Fruit fly (Drosophila melanogaster) whole organism, embryonic: ENCODE results near the gene Pex3.
A peak's percentile ranks its signal among the peaks of the same experiment; 100 is the strongest.

Source experiments
- Atf6 ChIP-seq: fragments of 200-800 bp; sonication (Bioruptor generic); IDR thresholded peaks from 2 replicates; pipeline ENCODE4 v1.3.6; 2022; ENCODE audit warnings: missing biosample characterization, missing genetic modification characterization
- CG10147 ChIP-seq: fragments of 200-800 bp; sonication (Bioruptor generic); optimal IDR thresholded peaks from 2 replicates; lab custom pipeline; 2019; ENCODE audit warnings: missing biosample characterization, mild to moderate bottlenecking, missing genetic modification characterization, moderate library complexity
- CG10209 ChIP-seq: fragments of 200-800 bp; sonication (Bioruptor generic); optimal IDR thresholded peaks from 3 replicates; lab custom pipeline; 2017; ENCODE audit warnings: missing biosample characterization, mild to moderate bottlenecking, missing genetic modification characterization, missing genetic modification reagents
- CG10565 ChIP-seq: fragments of 200-800 bp; sonication (Bioruptor generic); optimal IDR thresholded peaks from 3 replicates; lab custom pipeline; 2016; ENCODE audit warnings: missing biosample characterization, mild to moderate bottlenecking, missing genetic modification characterization
- CG10959 ChIP-seq: fragments of 200-800 bp; sonication (Bioruptor generic); IDR thresholded peaks from 2 replicates; pipeline ENCODE4 v1.3.6; 2022; ENCODE audit warnings: missing biosample characterization, missing genetic modification characterization
- CG11695 ChIP-seq: fragments of 200-800 bp; sonication (Bioruptor generic); IDR thresholded peaks from 3 replicates; pipeline ENCODE4 v1.3.6; 2022; ENCODE audit warnings: missing biosample characterization, missing genetic modification characterization
- CG13287 ChIP-seq: fragments of 200-800 bp; sonication (Bioruptor generic); IDR thresholded peaks from 2 replicates; pipeline ENCODE4 v1.3.6; 2022; ENCODE audit warnings: missing biosample characterization, missing genetic modification characterization; ENCODE audit not compliant: partially characterized antibody
- CG14014 ChIP-seq: fragments of 200-800 bp; sonication (Bioruptor generic); IDR thresholded peaks from 2 replicates; pipeline ENCODE4 v1.3.6; 2022; ENCODE audit warnings: missing biosample characterization, missing genetic modification characterization
- CG14860 ChIP-seq: fragments of 200-800 bp; sonication (Bioruptor generic); IDR thresholded peaks from 3 replicates; pipeline ENCODE4 v1.3.6; 2022; ENCODE audit warnings: missing biosample characterization, missing genetic modification characterization; ENCODE audit not compliant: partially characterized antibody
- CG15073 ChIP-seq: fragments of 200-800 bp; sonication (Bioruptor generic); optimal IDR thresholded peaks from 2 replicates; lab custom pipeline; 2016; ENCODE audit warnings: missing biosample characterization, missing genetic modification characterization
- CG15479 ChIP-seq: fragments of 200-800 bp; sonication (Bioruptor generic); optimal IDR thresholded peaks from 3 replicates; lab custom pipeline; 2019; ENCODE audit warnings: missing biosample characterization, mild to moderate bottlenecking, missing genetic modification characterization, moderate library complexity
- CG17328 ChIP-seq: fragments of 200-800 bp; sonication (Bioruptor generic); IDR thresholded peaks from 2 replicates; pipeline ENCODE4 v1.3.6; 2022; ENCODE audit warnings: missing biosample characterization, missing genetic modification characterization
- CG17385 ChIP-seq: fragments of 200-800 bp; sonication (Bioruptor generic); optimal IDR thresholded peaks from 3 replicates; lab custom pipeline; 2018; ENCODE audit warnings: missing biosample characterization, mild to moderate bottlenecking, missing genetic modification characterization
- CG31388 ChIP-seq: fragments of 200-800 bp; sonication (Bioruptor generic); optimal IDR thresholded peaks from 2 replicates; lab custom pipeline; 2016; ENCODE audit warnings: missing biosample characterization, missing genetic modification characterization
- CG33557 ChIP-seq: fragments of 200-800 bp; sonication (Bioruptor generic); optimal IDR thresholded peaks from 2 replicates; lab custom pipeline; 2019; ENCODE audit warnings: missing biosample characterization, mild to moderate bottlenecking, missing genetic modification characterization, moderate library complexity
- CG3407 ChIP-seq: fragments of 200-800 bp; sonication (Bioruptor generic); optimal IDR thresholded peaks from 2 replicates; lab custom pipeline; 2018; ENCODE audit warnings: missing biosample characterization, mild to moderate bottlenecking, missing genetic modification characterization
- CG34224 ChIP-seq: fragments of 200-800 bp; sonication (Bioruptor generic); IDR thresholded peaks from 3 replicates; pipeline ENCODE4 v1.3.6; 2022; ENCODE audit warnings: missing biosample characterization, missing genetic modification characterization; ENCODE audit not compliant: partially characterized antibody
- CG4854 ChIP-seq: fragments of 200-800 bp; sonication (Bioruptor generic); optimal IDR thresholded peaks from 2 replicates; lab custom pipeline; 2016; ENCODE audit warnings: missing biosample characterization, missing genetic modification characterization, inconsistent platforms
- CG6854 ChIP-seq: fragments of 200-800 bp; sonication (Bioruptor generic); optimal IDR thresholded peaks from 3 replicates; lab custom pipeline; 2017; ENCODE audit warnings: missing biosample characterization, mild to moderate bottlenecking, missing genetic modification characterization
- CG7357 ChIP-seq: fragments of 200-800 bp; sonication (Bioruptor generic); IDR thresholded peaks from 3 replicates; pipeline ENCODE4 v1.3.6; 2022; ENCODE audit warnings: missing biosample characterization, missing genetic modification characterization
- CG7786 ChIP-seq: fragments of 200-800 bp; sonication (Bioruptor generic); optimal IDR thresholded peaks from 2 replicates; lab custom pipeline; 2016; ENCODE audit warnings: missing biosample characterization, missing genetic modification characterization
- CG9437 ChIP-seq: fragments of 200-800 bp; sonication (Bioruptor generic); optimal IDR thresholded peaks from 2 replicates; lab custom pipeline; 2018; ENCODE audit warnings: missing biosample characterization, mild to moderate bottlenecking, missing genetic modification characterization
- CG9727 ChIP-seq: fragments of 200-800 bp; sonication (Bioruptor generic); optimal IDR thresholded peaks from 3 replicates; lab custom pipeline; 2017; ENCODE audit warnings: missing biosample characterization, mild to moderate bottlenecking, missing genetic modification characterization
- CG9876 ChIP-seq: fragments of 200-800 bp; sonication (Bioruptor generic); optimal IDR thresholded peaks from 2 replicates; lab custom pipeline; 2016; ENCODE audit warnings: missing biosample characterization, missing genetic modification characterization
- Camta ChIP-seq: fragments of 200-800 bp; sonication (Bioruptor generic); optimal IDR thresholded peaks from 2 replicates; lab custom pipeline; 2016; ENCODE audit warnings: missing biosample characterization, missing genetic modification characterization
- D19B ChIP-seq: fragments of 200-800 bp; sonication (Bioruptor generic); optimal IDR thresholded peaks from 2 replicates; lab custom pipeline; 2017; ENCODE audit warnings: missing biosample characterization, mild to moderate bottlenecking, missing genetic modification characterization
- Dip3 ChIP-seq: fragments of 200-800 bp; sonication (Bioruptor generic); optimal IDR thresholded peaks from 3 replicates; lab custom pipeline; 2016; ENCODE audit warnings: missing biosample characterization, missing genetic modification characterization
- E2f1 ChIP-seq: fragments of 200-800 bp; sonication (Bioruptor generic); IDR thresholded peaks from 2 replicates; pipeline ENCODE4 v1.3.6; 2022; ENCODE audit warnings: missing biosample characterization, missing genetic modification characterization
- HLHmδ ChIP-seq: fragments of 200-800 bp; sonication (Bioruptor generic); optimal IDR thresholded peaks from 2 replicates; lab custom pipeline; 2018; ENCODE audit warnings: missing biosample characterization, mild to moderate bottlenecking, missing genetic modification characterization, moderate library complexity
- Hr51 ChIP-seq, 2 experiments: fragments of 200-800 bp; sonication (Bioruptor generic); optimal IDR thresholded peaks; 2 replicates in 1 of 2; 3 replicates in 1 of 2; lab custom pipeline; 2016 to 2018; ENCODE audit warnings: missing biosample characterization in 2 of 2, missing genetic modification characterization in 2 of 2, mild to moderate bottlenecking in 1 of 2, moderate library complexity in 1 of 2
- Lhr ChIP-seq: fragments of 200-800 bp; sonication (Bioruptor generic); optimal IDR thresholded peaks from 3 replicates; lab custom pipeline; 2017; ENCODE audit warnings: mild to moderate bottlenecking, missing biosample characterization, missing genetic modification reagents, missing genetic modification characterization
- Meics ChIP-seq: fragments of 200-800 bp; sonication (Bioruptor generic); optimal IDR thresholded peaks from 2 replicates; lab custom pipeline; 2017; ENCODE audit warnings: missing biosample characterization, mild to moderate bottlenecking, missing genetic modification characterization
- Neu2 ChIP-seq: fragments of 200-800 bp; sonication (Bioruptor generic); optimal IDR thresholded peaks from 3 replicates; lab custom pipeline; 2016; ENCODE audit warnings: missing biosample characterization, missing genetic modification characterization, borderline replicate concordance
- Sox102F ChIP-seq: fragments of 200-800 bp; sonication (Bioruptor generic); optimal IDR thresholded peaks from 2 replicates; lab custom pipeline; 2018; ENCODE audit warnings: missing biosample characterization, mild to moderate bottlenecking, missing genetic modification characterization, moderate library complexity
- ab ChIP-seq: fragments of 200-800 bp; sonication (Bioruptor generic); optimal IDR thresholded peaks from 2 replicates; lab custom pipeline; 2016; ENCODE audit warnings: missing biosample characterization, missing genetic modification characterization
- br ChIP-seq: fragments of >200 bp; optimal IDR thresholded peaks from 2 replicates; lab custom pipeline; 2017
- cas ChIP-seq: fragments of 200-800 bp; sonication (Bioruptor generic); IDR thresholded peaks from 2 replicates; pipeline ENCODE4 v1.3.6; 2022; ENCODE audit warnings: missing biosample characterization, missing genetic modification characterization
- chinmo ChIP-seq: fragments of 200-800 bp; sonication (Bioruptor generic); IDR thresholded peaks from 4 replicates; pipeline ENCODE4 v1.3.6; 2022; ENCODE audit warnings: missing biosample characterization, missing genetic modification characterization; ENCODE audit not compliant: partially characterized antibody
- fd102C ChIP-seq: fragments of 200-800 bp; sonication (Bioruptor generic); optimal IDR thresholded peaks from 2 replicates; lab custom pipeline; 2018; ENCODE audit warnings: missing biosample characterization, mild to moderate bottlenecking, missing genetic modification characterization, moderate library complexity
- gcm ChIP-seq: fragments of 200-800 bp; sonication (Bioruptor generic); optimal IDR thresholded peaks from 2 replicates; lab custom pipeline; 2019; ENCODE audit warnings: missing biosample characterization, mild to moderate bottlenecking, missing genetic modification characterization, moderate library complexity
- ind ChIP-seq: fragments of 200-800 bp; sonication (Bioruptor generic); optimal IDR thresholded peaks from 3 replicates; lab custom pipeline; 2016; ENCODE audit warnings: missing biosample characterization, missing genetic modification characterization
- kah ChIP-seq: fragments of 200-800 bp; sonication (Bioruptor generic); optimal IDR thresholded peaks from 2 replicates; lab custom pipeline; 2018; ENCODE audit warnings: missing biosample characterization, mild to moderate bottlenecking, missing genetic modification characterization
- lbe ChIP-seq: fragments of 200-800 bp; sonication (Bioruptor generic); optimal IDR thresholded peaks from 2 replicates; lab custom pipeline; 2016; ENCODE audit warnings: missing biosample characterization, mild to moderate bottlenecking, missing genetic modification characterization
- pb ChIP-seq: fragments of 200-800 bp; sonication (Bioruptor generic); optimal IDR thresholded peaks from 3 replicates; lab custom pipeline; 2016; ENCODE audit warnings: missing biosample characterization, missing genetic modification characterization
- pho ChIP-seq: fragments of 200-800 bp; sonication (Bioruptor generic); optimal IDR thresholded peaks from 2 replicates; lab custom pipeline; 2016; ENCODE audit warnings: missing biosample characterization, missing genetic modification characterization
- ranshi ChIP-seq: fragments of 200-800 bp; sonication (Bioruptor generic); IDR thresholded peaks from 2 replicates; pipeline ENCODE4 v1.3.6; 2022; ENCODE audit warnings: missing biosample characterization, missing genetic modification characterization
- sima ChIP-seq: fragments of 200-800 bp; sonication (Bioruptor generic); optimal IDR thresholded peaks from 2 replicates; lab custom pipeline; 2016; ENCODE audit warnings: missing biosample characterization, missing genetic modification characterization
- sr ChIP-seq: fragments of 200-800 bp; sonication (Bioruptor generic); IDR thresholded peaks from 3 replicates; pipeline ENCODE4 v1.3.6; 2022; ENCODE audit warnings: missing biosample characterization, missing genetic modification characterization
- tin ChIP-seq: fragments of 200-800 bp; sonication (Bioruptor generic); optimal IDR thresholded peaks from 3 replicates; lab custom pipeline; 2016; ENCODE audit warnings: missing biosample characterization, missing genetic modification characterization
- trem ChIP-seq: fragments of 200-800 bp; optimal IDR thresholded peaks from 3 replicates; lab custom pipeline; 2019; ENCODE audit warnings: missing biosample characterization, mild to moderate bottlenecking, missing genetic modification characterization, moderate library complexity

Pex3 gene

DNA sequence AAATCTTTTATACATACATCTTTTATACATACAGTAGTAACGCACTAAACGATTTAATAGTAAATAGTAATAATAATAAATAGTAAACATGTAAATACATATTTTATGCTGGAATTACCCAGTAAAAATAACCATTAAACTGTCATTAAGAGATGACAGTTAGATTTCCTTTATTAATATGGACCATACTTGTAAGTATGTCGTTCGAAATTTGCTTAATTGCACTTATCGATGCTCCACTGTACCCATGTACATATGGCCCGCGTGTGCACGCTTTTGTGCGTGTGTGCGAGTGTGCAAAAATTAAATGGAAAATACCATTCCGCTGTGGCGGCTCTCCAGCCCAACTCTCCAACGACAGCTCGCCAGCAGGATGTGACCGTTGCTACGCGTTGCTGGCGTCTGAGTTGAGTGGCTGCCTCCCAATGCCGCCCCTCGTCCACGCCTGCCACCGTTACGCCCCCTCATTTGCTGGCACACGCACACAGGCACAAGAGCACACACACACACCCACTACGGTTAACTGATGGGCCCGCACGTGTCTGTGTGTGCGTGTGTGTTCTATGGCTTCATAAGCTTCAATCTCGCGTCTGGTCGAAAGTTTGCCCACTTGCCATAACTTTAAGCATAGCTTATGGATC is 41.4 kb upstream of the Pex3 start (continued):
- no peak for TF ChIP-seq trem (tag; lab: Kevin White, UChicago)
- TF ChIP-seq gcm (GFP tag; lab: Kevin White, UChicago) = no peak
- TF ChIP-seq CG17328 (GFP tag; lab: Robert Waterston, UW) = 0 out of 2 replicates have a peak, but pooled peaks have one; percentile 14
- TF ChIP-seq CG11695 = peak; percentile 28; the same call in 1 of the 3 replicates
- TF ChIP-seq kah (GFP tag; lab: Kevin White, UChicago) = no peak
- TF ChIP-seq pb (GFP tag; lab: Kevin White, UChicago) = no peak
- no peak for TF ChIP-seq CG9437 (GFP tag; lab: Kevin White, UChicago)
- no peak for TF ChIP-seq Neu2 (GFP tag; lab: Kevin White, UChicago)
- no peak for TF ChIP-seq ind
- no peak for TF ChIP-seq Lhr (GFP tag; lab: Kevin White, UChicago)
- no peak for TF ChIP-seq sima
- TF ChIP-seq Camta (GFP tag; lab: Kevin White, UChicago) = no peak
- TF ChIP-seq ranshi (GFP tag; lab: Robert Waterston, UW) = peak; percentile 31; the same call in 1 of the 2 replicates
- no peak for TF ChIP-seq CG33557 (GFP tag; lab: Kevin White, UChicago)
- TF ChIP-seq sr = peak; percentile 78
- TF ChIP-seq CG34224 = no peak
- no peak for TF ChIP-seq CG14014 (GFP tag; lab: Robert Waterston, UW)
- TF ChIP-seq CG3407 = no peak
- TF ChIP-seq CG15073 (GFP tag; lab: Kevin White, UChicago) = no peak
- no peak for TF ChIP-seq CG10959
- TF ChIP-seq ab = no peak
- no peak for TF ChIP-seq Meics
- TF ChIP-seq CG9876 (GFP tag; lab: Kevin White, UChicago) = no peak
- no peak for TF ChIP-seq CG9727
- no peak for TF ChIP-seq CG7786 (GFP tag; lab: Kevin White, UChicago)
- TF ChIP-seq br (lab: Kevin White, UChicago) = no peak
- TF ChIP-seq CG10147 (GFP tag; lab: Kevin White, UChicago) = no peak
- TF ChIP-seq CG10209 (GFP tag; lab: Kevin White, UChicago) = no peak
- TF ChIP-seq Dip3 (GFP tag; lab: Kevin White, UChicago) = no peak
- peak; percentile 20 for TF ChIP-seq Sox102F (GFP tag; lab: Kevin White, UChicago)
- TF ChIP-seq CG13287 (GFP tag; lab: Robert Waterston, UW) = no peak
- 0 out of 4 replicates have a peak, but pooled peaks have one; percentile 45 for TF ChIP-seq chinmo
- TF ChIP-seq CG31388 (GFP tag; lab: Kevin White, UChicago) = no peak
- no peak for TF ChIP-seq CG7357 (GFP tag; lab: Robert Waterston, UW)
- no peak for TF ChIP-seq CG17385
- TF ChIP-seq lbe (GFP tag; lab: Kevin White, UChicago) = no peak
- TF ChIP-seq E2f1 (GFP tag; lab: Robert Waterston, UW) = no peak
- no peak for TF ChIP-seq CG6854 (GFP tag; lab: Kevin White, UChicago)
- TF ChIP-seq HLHmδ (GFP tag; lab: Kevin White, UChicago) = peak; percentile 22
- TF ChIP-seq CG4854 = no peak
- no peak for TF ChIP-seq tin
- no peak for TF ChIP-seq cas (GFP tag; lab: Robert Waterston, UW)
- peak in 1 of 2 experiments; percentile 23 for TF ChIP-seq Hr51 (GFP tag; optimal IDR thresholded peaks at IDR 0.05; lab: Kevin White, UChicago)
- no peak for TF ChIP-seq D19B (GFP tag; lab: Kevin White, UChicago)
- no peak for TF ChIP-seq CG14860 (GFP tag; lab: Robert Waterston, UW)
- no peak for TF ChIP-seq CG10565 (GFP tag; lab: Kevin White, UChicago)
- no peak for TF ChIP-seq pho (GFP tag; lab: Kevin White, UChicago)
- TF ChIP-seq Atf6 (GFP tag; lab: Robert Waterston, UW) = no peak
- TF ChIP-seq fd102C (GFP tag; lab: Kevin White, UChicago) = no peak
- no peak for TF ChIP-seq CG15479 (GFP tag; lab: Kevin White, UChicago)
